Fruit fly (Drosophila melanogaster) S2 (cell line): ENCODE measurements around the gene Imp.

Experiments used
- CG8478 ChIP-seq: fragments of >200 bp; optimal IDR thresholded peaks from 2 replicates; lab custom pipeline; 2018
- CTCF ChIP-seq, 2 experiments: fragments of >200 bp; optimal IDR thresholded peaks; 2 replicates each; lab custom pipeline; 2018

Gene Imp

DNA sequence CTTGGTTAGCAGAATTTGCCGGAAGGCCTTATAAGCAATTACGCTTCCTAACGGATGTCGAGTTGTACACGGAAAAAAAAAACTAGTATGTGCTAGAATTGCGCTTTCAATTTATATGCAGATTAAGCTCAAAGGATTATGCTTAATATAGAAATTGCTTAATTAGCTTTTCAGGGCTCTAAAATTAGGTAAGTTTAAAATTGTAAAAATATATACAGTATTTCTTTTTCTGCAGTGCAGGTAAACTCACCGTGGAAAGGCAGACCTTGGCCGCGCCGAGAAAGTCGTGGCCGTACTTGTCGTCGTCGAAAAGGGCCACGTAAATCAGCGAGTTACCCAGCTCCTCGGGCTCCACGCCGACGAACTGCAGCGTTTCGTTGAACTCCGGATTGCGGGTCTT is 73.4 kb downstream of the Imp start:
- TF ChIP-seq CTCF (optimal IDR thresholded peaks at IDR 0.05; lab: Kevin White, UChicago) (no peak), CG8478 (no peak)

DNA sequence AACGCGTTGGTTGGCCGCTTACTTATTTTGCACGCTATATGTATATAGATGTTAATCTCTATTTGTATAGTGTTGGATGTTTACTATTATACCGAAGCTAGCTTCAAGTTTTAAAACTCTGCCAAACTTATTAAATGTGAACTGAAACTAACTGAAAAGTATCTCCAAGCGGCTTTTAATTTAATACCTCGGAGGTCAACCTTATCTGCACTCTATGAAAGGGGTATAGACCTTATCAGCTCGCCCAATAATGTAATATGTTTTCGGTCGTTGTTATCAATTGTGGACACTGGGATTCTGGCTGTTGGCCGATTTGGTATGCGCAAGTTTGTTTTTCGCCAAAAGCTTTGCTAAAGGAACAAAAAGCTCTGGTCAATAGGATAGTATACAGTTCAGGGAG is 75.4 kb downstream of the Imp start:
- TF ChIP-seq CTCF (optimal IDR thresholded peaks at IDR 0.05; lab: Kevin White, UChicago) (no peak), CG8478 (no peak)

DNA sequence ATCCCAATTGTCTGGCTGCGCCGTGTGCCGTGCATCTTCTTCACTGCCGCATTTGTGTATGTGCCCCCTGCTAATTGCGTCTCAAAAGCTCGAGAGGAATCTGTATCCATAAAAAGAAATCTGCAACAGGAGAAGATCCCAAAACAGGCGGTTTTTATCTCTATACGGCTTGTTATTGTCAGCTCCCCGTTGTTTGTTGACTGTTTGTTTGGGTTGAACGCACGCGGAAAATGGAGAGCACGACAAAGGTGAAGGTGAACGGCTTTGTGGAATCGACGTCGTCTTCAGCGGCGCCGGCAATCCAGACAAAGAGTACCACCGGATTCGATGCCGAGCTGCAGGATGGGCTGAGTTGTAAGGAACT is 78.5 kb downstream of the Imp start:
- TF ChIP-seq CTCF (optimal IDR thresholded peaks at IDR 0.05; lab: Kevin White, UChicago): no peak
- no peak for TF ChIP-seq CG8478

DNA sequence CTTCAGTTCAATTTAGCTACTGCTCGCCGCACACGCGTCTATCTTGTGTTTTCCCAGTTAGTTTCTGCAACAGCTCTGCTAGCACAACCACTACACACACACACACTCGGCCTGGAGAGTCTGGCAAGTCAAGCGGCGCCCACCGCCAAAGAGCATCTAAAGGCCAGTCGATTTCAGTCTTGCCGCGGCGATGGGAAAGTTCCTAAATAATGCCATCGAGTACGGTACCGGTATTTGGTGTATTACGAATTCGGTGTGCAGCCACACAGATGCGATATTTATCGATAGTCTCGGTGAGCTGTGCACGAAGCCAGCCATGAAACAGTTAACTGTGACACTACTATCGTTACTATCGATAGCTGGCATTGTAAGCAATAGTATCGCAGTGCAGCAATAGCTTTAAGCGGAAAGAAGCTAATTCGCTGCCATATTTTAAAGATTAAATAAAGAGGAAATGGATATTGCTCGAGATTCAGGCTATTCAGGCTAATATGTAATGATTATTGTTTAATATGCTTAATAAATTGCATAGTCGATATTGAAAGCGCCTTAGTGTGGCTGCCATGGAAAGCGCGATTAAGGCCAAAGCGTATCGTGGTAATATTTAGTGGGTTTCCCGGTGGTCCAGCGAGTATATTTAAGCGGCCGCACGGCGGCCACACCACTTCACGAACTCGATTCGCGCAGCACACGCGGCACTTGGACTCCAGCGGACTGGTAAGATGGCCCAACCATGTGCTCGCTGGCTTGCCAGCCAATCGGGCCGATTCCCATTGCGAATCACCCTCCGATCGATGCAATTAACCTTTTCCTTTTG is 79.1 kb downstream of the Imp start, which contains the start of gene stx:
Gene stx, minus strand, starts transcription at position 171 of the 817 bp plus-strand sequence.
- TF ChIP-seq CG8478 (no peak), CTCF (optimal IDR thresholded peaks at IDR 0.05; lab: Kevin White, UChicago) (peak in 1 of 2 experiments; percentile 28)

DNA sequence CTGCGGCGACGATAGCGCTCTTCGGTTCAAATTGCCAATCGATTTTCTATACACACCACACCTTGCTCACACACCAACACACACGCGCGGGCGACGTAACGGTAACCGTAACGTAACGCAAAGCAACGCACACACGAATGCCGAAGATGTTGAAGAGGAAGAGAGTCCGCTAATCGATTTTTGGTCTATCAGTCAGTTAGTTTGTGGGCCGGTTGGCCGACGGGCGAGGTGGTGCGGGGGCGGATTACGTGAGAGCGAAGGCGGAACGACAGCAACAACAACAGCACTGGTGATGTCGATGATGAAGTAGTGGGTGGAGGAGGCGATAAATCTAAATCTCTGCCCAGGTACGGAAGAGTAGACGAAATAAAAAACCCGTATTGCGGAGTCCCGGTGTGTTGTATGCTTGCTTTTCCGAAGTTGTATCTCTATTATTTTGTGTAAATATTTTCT is 79.7 kb downstream of the Imp start, which contains the start of gene ras:
Gene ras, plus strand, starts transcription at position 188 of the 453 bp plus-strand sequence.
- TF ChIP-seq CTCF (optimal IDR thresholded peaks at IDR 0.05; lab: Kevin White, UChicago): no peak
- TF ChIP-seq CG8478: no peak

DNA sequence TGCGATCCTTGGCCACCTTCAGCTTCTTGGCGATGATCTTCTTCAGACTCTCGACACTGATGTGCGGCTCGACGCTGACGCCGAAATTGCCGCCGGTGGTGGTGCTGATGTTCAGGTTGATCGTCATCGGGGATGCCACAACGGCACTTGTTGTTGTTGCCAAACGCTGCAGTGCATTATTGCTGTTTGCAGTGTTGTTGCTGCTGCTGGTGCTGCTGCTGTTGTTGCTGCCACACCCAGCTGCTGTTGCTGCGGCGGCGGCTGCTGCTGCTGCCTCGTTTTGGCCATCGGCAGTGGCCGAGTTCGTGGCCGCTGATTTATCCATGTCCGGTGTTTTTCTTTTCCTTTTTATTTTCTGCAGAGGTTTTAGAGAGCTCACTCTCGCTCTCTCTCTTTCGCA is 80.3 kb downstream of the Imp start:
- TF ChIP-seq CTCF (optimal IDR thresholded peaks at IDR 0.05; lab: Kevin White, UChicago): no peak
- TF ChIP-seq CG8478: no peak

DNA sequence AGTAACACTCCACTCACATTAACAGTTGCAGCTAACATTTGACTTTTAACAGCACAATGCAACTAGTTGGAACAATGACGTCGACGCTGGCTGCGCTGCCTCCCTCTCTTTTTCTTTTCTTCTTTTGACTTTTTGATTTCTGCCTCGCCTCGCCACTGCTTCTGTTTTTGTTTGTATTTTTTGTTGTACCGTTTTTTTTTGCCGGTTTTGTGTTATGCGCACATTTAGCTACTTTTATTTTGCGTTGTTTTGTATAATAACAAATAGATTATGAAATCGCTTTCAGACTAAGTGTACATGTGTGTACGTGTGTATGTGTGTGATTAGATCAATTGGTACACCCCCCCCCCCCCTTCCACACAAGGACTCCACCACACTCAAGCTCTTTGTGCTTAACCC is 81.5 kb downstream of the Imp start:
- TF ChIP-seq CG8478 (no peak), CTCF (optimal IDR thresholded peaks at IDR 0.05; lab: Kevin White, UChicago) (no peak)

DNA sequence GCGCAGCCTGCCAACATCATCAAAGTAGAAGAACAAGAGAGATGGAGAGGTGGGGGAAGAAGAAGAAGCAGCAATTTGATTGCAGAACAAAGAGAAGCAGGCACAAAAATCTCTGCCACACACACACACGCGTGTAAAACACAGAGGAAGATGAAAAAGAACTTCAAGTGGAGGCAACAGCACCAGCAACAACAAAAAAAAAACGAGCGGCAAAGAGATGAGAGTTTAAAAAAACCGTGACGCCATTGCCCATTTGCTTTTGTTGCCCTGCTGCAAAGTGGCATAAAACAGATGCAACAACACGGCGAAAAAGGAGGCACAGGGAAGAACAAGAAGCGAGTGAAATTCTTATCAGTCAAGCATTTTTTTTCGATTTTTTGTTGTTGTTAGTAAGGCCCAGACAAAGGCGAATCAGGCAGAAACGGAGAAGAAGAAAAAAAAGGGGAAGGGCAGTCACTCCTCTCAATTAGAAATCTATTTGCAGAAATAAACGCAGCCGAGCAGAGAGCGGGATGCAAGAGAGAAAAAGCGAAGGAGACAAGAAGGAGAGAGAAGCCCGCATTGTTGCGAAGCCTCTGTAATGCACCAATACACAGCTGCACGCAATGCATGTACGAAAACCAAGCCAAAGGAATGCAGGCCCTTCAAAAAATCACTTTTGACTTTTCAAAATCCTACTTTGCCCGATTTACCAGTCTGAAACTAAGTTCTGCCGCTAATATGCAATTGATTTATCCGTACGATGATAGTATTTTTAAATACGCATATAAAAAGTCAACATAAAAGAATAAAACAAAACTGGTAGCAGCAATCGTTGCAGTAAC is 82.1 kb downstream of the Imp start:
- TF ChIP-seq CTCF (optimal IDR thresholded peaks at IDR 0.05; lab: Kevin White, UChicago): no peak
- TF ChIP-seq CG8478: no peak

DNA sequence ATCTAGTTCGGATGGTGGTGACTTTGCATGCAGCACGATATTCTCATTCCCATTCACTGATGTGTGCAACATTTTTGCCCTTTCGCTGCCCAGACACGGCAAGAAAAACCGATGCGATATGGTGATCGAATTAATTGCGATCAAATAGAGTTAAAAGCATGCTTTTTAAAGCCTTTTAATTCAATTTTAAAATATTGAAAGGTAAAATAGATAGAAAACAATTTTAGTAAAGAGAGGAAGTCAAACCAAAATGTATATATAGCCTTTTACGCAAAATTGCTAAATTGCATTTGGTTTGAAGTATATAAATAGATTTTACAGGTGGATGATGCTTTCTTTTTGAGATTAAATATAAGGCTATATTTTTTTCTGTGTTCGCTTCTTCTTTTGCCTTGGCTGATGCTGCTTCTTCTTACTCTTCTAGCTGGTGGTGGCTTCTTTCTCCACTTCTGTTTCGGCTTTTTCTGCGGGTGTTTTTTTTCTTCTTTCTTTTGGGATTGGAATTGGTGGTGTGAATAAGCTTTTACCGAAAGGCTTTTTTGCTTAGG is 83.0 kb downstream of the Imp start:
- TF ChIP-seq CTCF (optimal IDR thresholded peaks at IDR 0.05; lab: Kevin White, UChicago) (no peak), CG8478 (no peak)

DNA sequence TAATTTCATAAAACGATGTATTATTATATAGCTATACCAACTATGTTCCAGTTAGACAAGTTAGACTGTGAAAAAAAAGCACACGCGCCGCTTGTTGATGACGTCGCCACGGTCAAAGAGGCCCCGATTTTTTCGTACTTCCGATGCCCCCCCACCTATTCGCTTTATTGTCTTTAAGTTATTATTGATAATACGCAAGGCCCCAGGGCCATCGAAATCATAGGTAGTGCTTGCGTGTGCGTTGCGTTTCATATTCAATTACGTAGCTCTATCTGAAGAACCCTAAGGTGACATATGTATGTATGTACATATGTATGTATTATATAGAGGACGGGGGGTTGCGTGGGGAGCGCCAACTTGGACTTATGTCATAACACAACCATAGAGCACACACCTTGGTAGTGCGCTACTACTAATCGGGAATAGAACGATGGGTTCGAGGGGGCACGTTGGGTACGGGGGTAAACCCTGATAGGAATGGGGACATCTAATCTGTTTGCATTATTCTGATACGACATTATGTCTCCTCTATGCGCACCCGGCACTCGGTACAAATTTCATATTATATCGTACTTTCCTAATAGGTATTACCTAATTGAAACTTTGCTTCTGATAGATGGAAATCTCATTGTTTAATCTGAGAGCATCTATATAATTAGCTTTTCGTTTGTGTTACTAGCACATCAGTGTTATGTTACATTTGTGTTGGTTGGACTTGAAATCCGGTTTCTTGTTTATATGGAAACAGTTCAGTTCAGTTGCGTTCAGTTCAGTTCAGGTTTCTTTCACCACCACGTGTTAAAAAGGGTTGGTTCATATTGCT is 84.3 kb downstream of the Imp start:
- TF ChIP-seq CTCF (optimal IDR thresholded peaks at IDR 0.05; lab: Kevin White, UChicago): no peak
- TF ChIP-seq CG8478: no peak

DNA sequence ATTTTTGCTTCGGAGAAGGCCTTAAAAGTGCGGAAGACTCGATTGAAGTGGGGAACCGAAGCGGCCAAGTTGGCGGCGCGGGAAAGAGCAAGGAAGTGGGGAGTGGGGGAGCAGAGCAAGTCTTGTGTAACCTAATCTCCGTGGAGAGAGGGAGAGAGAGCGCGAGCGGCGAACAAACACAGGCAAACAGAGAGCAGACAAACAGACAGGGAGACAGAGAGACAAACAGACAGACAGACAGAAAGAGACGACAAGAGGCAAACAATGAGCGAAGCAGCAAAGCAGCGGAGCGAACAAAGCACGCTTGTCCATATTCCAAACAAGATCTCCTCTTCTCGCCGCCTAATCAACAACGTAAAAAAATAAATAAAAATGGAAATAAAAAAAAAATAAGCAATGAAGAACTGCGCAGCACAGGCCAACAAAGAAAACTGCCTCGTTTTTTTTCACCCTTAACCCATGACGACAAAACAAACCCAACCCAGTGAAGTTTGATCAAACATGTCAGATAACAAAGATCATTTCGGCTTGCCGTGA is 85.2 kb downstream of the Imp start:
- TF ChIP-seq CTCF (optimal IDR thresholded peaks at IDR 0.05; lab: Kevin White, UChicago): no peak
- TF ChIP-seq CG8478: no peak

DNA sequence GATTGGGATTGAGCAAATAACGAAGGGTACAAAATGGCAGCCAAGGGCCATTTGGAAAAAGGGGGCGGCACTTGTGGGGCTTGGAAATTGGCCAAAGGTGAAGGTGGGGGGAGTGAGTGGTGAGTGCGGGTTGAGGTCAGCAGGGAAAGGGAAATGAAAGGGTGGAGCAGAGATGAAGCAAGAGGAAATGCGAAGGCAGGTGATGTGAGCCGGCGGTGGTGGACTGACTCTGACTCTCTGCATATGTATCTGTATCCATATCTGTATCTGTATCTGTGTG is 86.0 kb downstream of the Imp start:
- TF ChIP-seq CTCF (optimal IDR thresholded peaks at IDR 0.05; lab: Kevin White, UChicago) (no peak), CG8478 (no peak)
